Worm (Caenorhabditis elegans): ENCODE data around the gene nuo-1.

DNA sequence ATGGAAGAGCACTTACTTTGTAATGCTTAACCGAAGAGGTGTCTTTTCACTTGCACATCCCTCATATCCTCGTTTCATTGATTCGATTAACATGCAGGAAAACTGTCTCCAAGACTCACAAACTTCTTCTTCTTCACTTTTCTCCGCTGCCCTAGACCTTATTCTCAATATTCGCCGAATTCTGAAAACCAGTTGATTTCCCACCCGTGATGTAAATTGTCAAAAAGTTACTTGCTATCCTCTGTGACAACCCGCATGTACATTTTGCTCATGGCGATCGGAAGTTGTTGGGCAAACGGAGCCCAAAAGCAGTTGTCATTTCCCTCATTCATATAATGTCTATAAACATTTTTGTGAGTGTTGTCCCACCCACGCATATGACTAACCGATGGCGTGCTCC, 12.8 kb downstream of the nuo-1 start:
- TF ChIP-seq W03F9.2 (tag; optimal IDR thresholded peaks at IDR 0.05) (no peak), dao-5 (tag; optimal IDR thresholded peaks at IDR 0.05) (no peak)

All from whole organism, L4/young adult.